Worm (Caenorhabditis elegans) whole organism, midembryonic: Measurements from ENCODE around the gene srh-301.

Experiments used
- T22C8.4 ChIP-seq: fragments of 200-800 bp; sonication (Bioruptor generic); IDR thresholded peaks from 2 replicates; pipeline ENCODE4 v1.3.6; 2022; ENCODE audit warnings: missing genetic modification characterization, missing compliant biosample characterization
- cog-1 ChIP-seq: sonication (generic microtip); optimal IDR thresholded peaks from 2 replicates; lab custom pipeline; 2016; ENCODE audit warnings: missing genetic modification characterization, missing compliant biosample characterization
- flt-1 ChIP-seq: fragments of 200-800 bp; sonication (Bioruptor generic); IDR thresholded peaks from 2 replicates; pipeline ENCODE4 v1.3.6; 2022; ENCODE audit warnings: missing genetic modification characterization, missing compliant biosample characterization
- klf-2 ChIP-seq: fragments of 200-800 bp; sonication (Bioruptor generic); conservative IDR thresholded peaks from 2 replicates; pipeline ENCODE4 v1.3.6; 2022; ENCODE audit warnings: missing genetic modification reagents, missing genetic modification characterization, missing compliant biosample characterization
- med-1 ChIP-seq: sonication (generic microtip); optimal IDR thresholded peaks from 2 replicates; lab custom pipeline; 2017; ENCODE audit warnings: missing genetic modification characterization, mild to moderate bottlenecking, missing compliant biosample characterization, antibody characterized with exemption, missing genetic modification reagents; ENCODE audit not compliant: insufficient read depth
- ref-1 ChIP-seq: fragments of 200-800 bp; sonication (Bioruptor generic); conservative IDR thresholded peaks from 2 replicates; pipeline ENCODE4 v1.3.6; 2022; ENCODE audit warnings: missing genetic modification reagents, missing genetic modification characterization, missing compliant biosample characterization
- tab-1 ChIP-seq: fragments of 200-800 bp; sonication (Bioruptor generic); IDR thresholded peaks from 2 replicates; pipeline ENCODE4 v1.3.6; 2022; ENCODE audit warnings: missing genetic modification characterization, missing compliant biosample characterization
- ztf-23 ChIP-seq: fragments of 200-800 bp; sonication (Bioruptor generic); IDR thresholded peaks from 2 replicates; pipeline ENCODE4 v1.3.6; 2022; ENCODE audit warnings: missing genetic modification reagents, missing genetic modification characterization, missing compliant biosample characterization
- ztf-29 ChIP-seq: fragments of 200-800 bp; sonication (Bioruptor generic); IDR thresholded peaks from 2 replicates; pipeline ENCODE4 v1.3.6; 2022; ENCODE audit warnings: missing genetic modification reagents, missing genetic modification characterization, missing compliant biosample characterization

ce11 chrV:17812127-17812526, 12.6 kb upstream of the srh-301 start:
- TF ChIP-seq ref-1 (GFP tag; lab: Robert Waterston, UW) (no peak), flt-1 (no peak), med-1 (GFP tag; lab: Kevin White, UChicago) (no peak), ztf-29 (GFP tag; lab: Robert Waterston, UW) (no peak), T22C8.4 (no peak), ztf-23 (no peak), tab-1 (GFP tag; lab: Robert Waterston, UW) (no peak), klf-2 (no peak), cog-1 (tag; lab: Kevin White, UChicago) (no peak)
